Worm (Caenorhabditis elegans) whole organism, L2 larva: ENCODE data around the gene F53G2.13.
A peak's percentile ranks its signal among the peaks of the same experiment; 100 is the strongest.

ENCODE experiments used
- C34F6.9 ChIP-seq: fragments of 150-350 bp; optimal IDR thresholded peaks from 2 replicates; lab custom pipeline; 2014; ENCODE audit warnings: missing biosample characterization, missing genetic modification characterization
- F13H6.1 ChIP-seq: sonication (generic microtip); optimal IDR thresholded peaks from 2 replicates; lab custom pipeline; 2016; ENCODE audit warnings: missing genetic modification characterization, missing compliant biosample characterization
- R02D3.7 ChIP-seq: fragments of 150-350 bp; optimal IDR thresholded peaks from 2 replicates; lab custom pipeline; 2014; ENCODE audit warnings: missing biosample characterization, missing genetic modification characterization
- ZK546.5 ChIP-seq: sonication (generic microtip); optimal IDR thresholded peaks from 2 replicates; lab custom pipeline; 2017; ENCODE audit warnings: missing biosample characterization, missing genetic modification characterization
- alr-1 ChIP-seq: fragments of 150-350 bp; optimal IDR thresholded peaks from 2 replicates; lab custom pipeline; 2014; ENCODE audit warnings: missing biosample characterization, missing genetic modification characterization
- aly-2 ChIP-seq: fragments of 150-350 bp; optimal IDR thresholded peaks from 2 replicates; lab custom pipeline; 2014; ENCODE audit warnings: missing biosample characterization, missing genetic modification characterization
- ama-1 ChIP-seq: fragments of 150-350 bp; optimal IDR thresholded peaks from 2 replicates; lab custom pipeline; 2018; ENCODE audit warnings: inconsistent platforms
- blmp-1 ChIP-seq: sonication (generic microtip); optimal IDR thresholded peaks from 2 replicates; lab custom pipeline; 2017; ENCODE audit warnings: missing genetic modification characterization, mild to moderate bottlenecking, missing compliant biosample characterization, antibody characterized with exemption, moderate library complexity; ENCODE audit not compliant: insufficient read depth
- ceh-16 ChIP-seq: fragments of 150-350 bp; optimal IDR thresholded peaks from 2 replicates; lab custom pipeline; 2014; ENCODE audit warnings: missing biosample characterization, missing genetic modification characterization
- ceh-82 ChIP-seq: fragments of 150-350 bp; optimal IDR thresholded peaks from 2 replicates; lab custom pipeline; 2014; ENCODE audit warnings: missing biosample characterization, missing genetic modification characterization
- crh-2 ChIP-seq: sonication (generic microtip); optimal IDR thresholded peaks from 2 replicates; lab custom pipeline; 2017; ENCODE audit warnings: missing biosample characterization, missing genetic modification characterization
- dmd-4 ChIP-seq: sonication (generic microtip); optimal IDR thresholded peaks from 2 replicates; lab custom pipeline; 2017; ENCODE audit warnings: missing biosample characterization, missing genetic modification characterization
- elt-1 ChIP-seq: fragments of 150-350 bp; optimal IDR thresholded peaks from 2 replicates; lab custom pipeline; 2014; ENCODE audit warnings: missing biosample characterization, missing genetic modification characterization
- elt-3 ChIP-seq: sonication (generic microtip); optimal IDR thresholded peaks from 2 replicates; lab custom pipeline; 2017; ENCODE audit warnings: missing biosample characterization, missing genetic modification characterization
- fos-1 ChIP-seq: fragments of 150-350 bp; optimal IDR thresholded peaks from 2 replicates; lab custom pipeline; 2014; ENCODE audit warnings: missing biosample characterization, missing genetic modification characterization
- gmeb-1 ChIP-seq: fragments of 150-350 bp; optimal IDR thresholded peaks from 2 replicates; lab custom pipeline; 2014; ENCODE audit warnings: missing biosample characterization, missing genetic modification characterization
- lin-11 ChIP-seq: fragments of 150-350 bp; sonication (generic microtip); optimal IDR thresholded peaks from 2 replicates; lab custom pipeline; 2014; ENCODE audit warnings: missing biosample characterization, missing genetic modification characterization, inconsistent platforms, mixed read lengths
- lin-13 ChIP-seq: fragments of 150-350 bp; optimal IDR thresholded peaks from 2 replicates; lab custom pipeline; 2014; ENCODE audit warnings: missing biosample characterization, missing genetic modification reagents, missing genetic modification characterization
- lin-39 ChIP-seq: fragments of 150-350 bp; optimal IDR thresholded peaks from 2 replicates; lab custom pipeline; 2014; ENCODE audit warnings: missing biosample characterization, missing genetic modification reagents, missing genetic modification characterization
- lsy-2 ChIP-seq, 2 experiments: fragments of 150-350 bp in 1 of 2; sonication (generic microtip) in 1 of 2; optimal IDR thresholded peaks; 2 replicates each; lab custom pipeline; 2014 to 2017; ENCODE audit warnings: missing biosample characterization in 2 of 2, missing genetic modification characterization in 2 of 2
- mbf-1 ChIP-seq: sonication (generic microtip); optimal IDR thresholded peaks from 2 replicates; lab custom pipeline; 2017; ENCODE audit warnings: missing biosample characterization, missing genetic modification characterization
- mdl-1 ChIP-seq, 2 experiments: fragments of 150-350 bp in 1 of 2; sonication (generic microtip) in 1 of 2; optimal IDR thresholded peaks; 2 replicates each; lab custom pipeline; 2017; ENCODE audit warnings: missing biosample characterization in 2 of 2, missing genetic modification characterization in 2 of 2
- nhr-10 ChIP-seq: sonication (generic microtip); optimal IDR thresholded peaks from 2 replicates; lab custom pipeline; 2017; ENCODE audit warnings: missing biosample characterization, missing genetic modification characterization
- nhr-12 ChIP-seq: fragments of 150-350 bp; optimal IDR thresholded peaks from 2 replicates; lab custom pipeline; 2014; ENCODE audit warnings: missing biosample characterization, missing genetic modification characterization
- nhr-23 ChIP-seq: fragments of 150-350 bp; optimal IDR thresholded peaks from 2 replicates; lab custom pipeline; 2014; ENCODE audit warnings: missing biosample characterization, missing genetic modification reagents, missing genetic modification characterization
- nhr-237 ChIP-seq: fragments of 150-350 bp; optimal IDR thresholded peaks from 2 replicates; lab custom pipeline; 2014; ENCODE audit warnings: missing biosample characterization, missing genetic modification characterization
- nhr-6 ChIP-seq: fragments of 150-350 bp; optimal IDR thresholded peaks from 2 replicates; lab custom pipeline; 2014; ENCODE audit warnings: missing biosample characterization, missing genetic modification characterization
- peb-1 ChIP-seq: fragments of 150-350 bp; optimal IDR thresholded peaks from 2 replicates; lab custom pipeline; 2014; ENCODE audit warnings: missing biosample characterization, missing genetic modification characterization
- sma-3 ChIP-seq: sonication (generic microtip); optimal IDR thresholded peaks from 2 replicates; lab custom pipeline; 2016; ENCODE audit warnings: missing genetic modification reagents, missing genetic modification characterization, missing compliant biosample characterization
- sma-9 ChIP-seq, 2 experiments: fragments of 150-350 bp in 1 of 2; sonication (generic microtip) in 1 of 2; optimal IDR thresholded peaks; 2 replicates each; lab custom pipeline; 2014 to 2016; ENCODE audit warnings: missing genetic modification characterization in 2 of 2, mild to moderate bottlenecking in 1 of 2, missing biosample characterization in 1 of 2, missing compliant biosample characterization in 1 of 2, missing genetic modification reagents in 1 of 2, moderate library complexity in 1 of 2
- snpc-4 ChIP-seq: fragments of 150-350 bp; optimal IDR thresholded peaks from 2 replicates; lab custom pipeline; 2014; ENCODE audit warnings: missing biosample characterization, missing genetic modification characterization
- unc-39 ChIP-seq: fragments of 150-350 bp; optimal IDR thresholded peaks from 2 replicates; lab custom pipeline; 2014; ENCODE audit warnings: missing biosample characterization, missing genetic modification characterization
- unc-55 ChIP-seq: fragments of 150-350 bp; sonication (generic microtip); optimal IDR thresholded peaks from 3 replicates; lab custom pipeline; 2014; ENCODE audit warnings: missing biosample characterization, missing genetic modification reagents, missing genetic modification characterization
- zag-1 ChIP-seq: fragments of 150-350 bp; optimal IDR thresholded peaks from 2 replicates; lab custom pipeline; 2014; ENCODE audit warnings: missing biosample characterization, missing genetic modification characterization
- ztf-1 ChIP-seq: fragments of 200-800 bp; sonication (Bioruptor generic); conservative IDR thresholded peaks from 2 replicates; pipeline ENCODE4 v1.3.6; 2022; ENCODE audit warnings: missing genetic modification characterization, missing compliant biosample characterization
- ztf-4 ChIP-seq: fragments of 150-350 bp; optimal IDR thresholded peaks from 2 replicates; lab custom pipeline; 2014; ENCODE audit warnings: missing biosample characterization, missing genetic modification characterization

The F53G2.13 gene

ce11 chrII:2479047-2479446 is 4.6 kb upstream of the F53G2.13 start, which contains the start of gene F53G2.12:
TSS of gene F53G2.12 (minus strand) at chrII:2479090.
- TF ChIP-seq nhr-6 (tag; lab: Kevin White, UChicago): no peak
- no peak for TF ChIP-seq mdl-1 (tag; optimal IDR thresholded peaks at IDR 0.05; lab: Kevin White, UChicago)
- TF ChIP-seq unc-55: peak; percentile 51
- TF ChIP-seq C34F6.9 (tag; lab: Kevin White, UChicago): no peak
- peak; percentile 20 for TF ChIP-seq lin-13 (GFP tag; lab: Kevin White, UChicago)
- no peak for TF ChIP-seq gmeb-1
- TF ChIP-seq blmp-1 (tag; lab: Kevin White, UChicago): no peak
- TF ChIP-seq lin-11: no peak
- no peak for TF ChIP-seq nhr-23 (tag; lab: Kevin White, UChicago)
- no peak for TF ChIP-seq peb-1 (tag; lab: Kevin White, UChicago)
- TF ChIP-seq fos-1 (tag; lab: Kevin White, UChicago): no peak
- TF ChIP-seq F13H6.1 (tag; lab: Kevin White, UChicago): no peak
- no peak for TF ChIP-seq sma-9 (GFP tag; optimal IDR thresholded peaks at IDR 0.05; lab: Kevin White, UChicago)
- TF ChIP-seq sma-9 (tag; optimal IDR thresholded peaks at IDR 0.05; lab: Kevin White, UChicago): no peak
- peak; percentile 39 to 59 for TF ChIP-seq lsy-2 (tag; optimal IDR thresholded peaks at IDR 0.05; lab: Kevin White, UChicago)
- TF ChIP-seq ceh-82 (tag; lab: Kevin White, UChicago): no peak

ce11 chrII:2480099-2480498 is 3.5 kb upstream of the F53G2.13 start, which contains the start of gene F53G2.3:
TSS of gene F53G2.3 (plus strand) at chrII:2480399.
- TF ChIP-seq mdl-1 (tag; optimal IDR thresholded peaks at IDR 0.05; lab: Kevin White, UChicago): no peak
- no peak for TF ChIP-seq aly-2 (tag; lab: Kevin White, UChicago)
- no peak for TF ChIP-seq lin-11
- TF ChIP-seq nhr-10 (tag; lab: Kevin White, UChicago): no peak
- no peak for TF ChIP-seq peb-1 (tag; lab: Kevin White, UChicago)
- TF ChIP-seq nhr-237 (tag; lab: Kevin White, UChicago): no peak
- no peak for TF ChIP-seq dmd-4
- no peak for TF ChIP-seq sma-3 (GFP tag; lab: Kevin White, UChicago)
- TF ChIP-seq R02D3.7 (tag; lab: Kevin White, UChicago): no peak
- no peak for TF ChIP-seq blmp-1 (tag; lab: Kevin White, UChicago)
- no peak for TF ChIP-seq snpc-4 (tag; lab: Kevin White, UChicago)
- no peak for TF ChIP-seq unc-39 (tag; lab: Kevin White, UChicago)
- TF ChIP-seq ceh-16 (tag; lab: Kevin White, UChicago): no peak
- no peak for TF ChIP-seq crh-2 (tag; lab: Kevin White, UChicago)

- TF ChIP-seq ZK546.5 (tag; lab: Kevin White, UChicago) (no peak), peb-1 (tag; lab: Kevin White, UChicago) (no peak), nhr-6 (tag; lab: Kevin White, UChicago) (no peak), alr-1 (tag; lab: Kevin White, UChicago) (no peak), ztf-4 (tag; lab: Kevin White, UChicago) (no peak), C34F6.9 (tag; lab: Kevin White, UChicago) (no peak), lin-13 (GFP tag; lab: Kevin White, UChicago) (no peak), gmeb-1 (no peak), nhr-12 (no peak), lin-39 (tag; lab: Kevin White, UChicago) (no peak), zag-1 (no peak), mdl-1 (tag; optimal IDR thresholded peaks at IDR 0.05; lab: Kevin White, UChicago) (no peak), nhr-10 (tag; lab: Kevin White, UChicago) (no peak), elt-3 (no peak), elt-1 (tag; lab: Kevin White, UChicago) (no peak), lsy-2 (tag; optimal IDR thresholded peaks at IDR 0.05; lab: Kevin White, UChicago) (no peak)
Measured at ce11 chrII:2481621-2482020, 2.0 kb upstream of the F53G2.13 start, which contains the start of gene F53G2.2. TSS of gene F53G2.2 (plus strand) at chrII:2481921.

DNA sequence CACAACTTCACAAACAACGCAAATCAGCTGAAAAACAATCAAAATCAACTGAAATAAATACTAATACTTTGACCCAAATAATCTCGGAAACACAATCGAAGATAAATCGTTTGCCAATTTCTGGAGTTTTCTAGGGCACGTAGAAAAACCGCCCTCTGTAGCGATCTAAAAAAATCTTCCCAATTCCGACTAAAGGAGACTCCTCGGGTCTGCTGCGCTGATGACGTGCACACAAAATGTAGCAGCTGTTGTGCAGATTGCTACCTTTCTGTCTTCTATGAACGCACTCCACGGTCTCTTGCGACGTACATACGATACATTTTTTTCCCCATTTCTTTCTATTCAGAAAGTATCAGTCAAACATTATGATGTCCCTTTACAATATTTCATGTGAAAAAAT is 4.8 kb downstream of the F53G2.13 start, which contains the start of gene F53G2.1:
TSS of gene F53G2.1 (plus strand) at position 301 of the 400 bp plus-strand sequence.
- TF ChIP-seq crh-2 (tag; lab: Kevin White, UChicago) (no peak), ama-1 (lab: Kevin White, UChicago) (no peak), ztf-1 (GFP tag; lab: Robert Waterston, UW) (no peak), mbf-1 (tag; lab: Kevin White, UChicago) (no peak), sma-9 (GFP tag; optimal IDR thresholded peaks at IDR 0.05; lab: Kevin White, UChicago) (no peak), sma-9 (tag; optimal IDR thresholded peaks at IDR 0.05; lab: Kevin White, UChicago) (no peak), lin-11 (no peak)
